Worm (Caenorhabditis elegans) whole organism, early embryonic: Measurements from ENCODE around the gene top-3.

Experiments
- F13C5.2 ChIP-seq: sonication (generic microtip); optimal IDR thresholded peaks from 2 replicates; lab custom pipeline; 2017; ENCODE audit warnings: mild to moderate bottlenecking, missing genetic modification characterization, inconsistent platforms, missing compliant biosample characterization
- aly-1 ChIP-seq: sonication (generic microtip); optimal IDR thresholded peaks from 2 replicates; lab custom pipeline; 2016; ENCODE audit warnings: missing genetic modification characterization, missing compliant biosample characterization
- ama-1 ChIP-seq: fragments of 150-350 bp; optimal IDR thresholded peaks from 2 replicates; lab custom pipeline; 2014
- ceh-13 ChIP-seq: fragments of 200-800 bp; sonication (Bioruptor generic); optimal IDR thresholded peaks from 2 replicates; lab custom pipeline; 2018; ENCODE audit warnings: mild to moderate bottlenecking, missing genetic modification characterization, missing compliant biosample characterization
- ceh-36 ChIP-seq: sonication (generic microtip); optimal IDR thresholded peaks from 2 replicates; lab custom pipeline; 2016; ENCODE audit warnings: missing genetic modification characterization, inconsistent platforms, missing compliant biosample characterization
- ets-7 ChIP-seq: sonication (generic microtip); optimal IDR thresholded peaks from 2 replicates; lab custom pipeline; 2016; ENCODE audit warnings: missing genotype, missing genetic modification characterization, missing compliant biosample characterization
- flt-1 ChIP-seq: fragments of 200-800 bp; sonication (Bioruptor generic); IDR thresholded peaks from 2 replicates; pipeline ENCODE4 v1.3.6; 2022; ENCODE audit warnings: missing genetic modification characterization, missing compliant biosample characterization
- hmbx-1 ChIP-seq: sonication (generic microtip); optimal IDR thresholded peaks from 2 replicates; lab custom pipeline; 2016; ENCODE audit warnings: mild to moderate bottlenecking, missing genetic modification characterization, missing compliant biosample characterization
- hmg-4 ChIP-seq: fragments of 200-800 bp; sonication (Bioruptor generic); optimal IDR thresholded peaks from 2 replicates; lab custom pipeline; 2018; ENCODE audit warnings: mild to moderate bottlenecking, missing genetic modification characterization, missing compliant biosample characterization
- hnd-1 ChIP-seq: sonication (generic microtip); optimal IDR thresholded peaks from 2 replicates; lab custom pipeline; 2016; ENCODE audit warnings: missing genetic modification characterization, missing compliant biosample characterization
- pes-1 ChIP-seq: fragments of 200-800 bp; sonication (Bioruptor generic); IDR thresholded peaks from 2 replicates; pipeline ENCODE4 v1.3.6; 2022; ENCODE audit warnings: missing genetic modification reagents, missing genetic modification characterization, missing compliant biosample characterization
- scrt-1 ChIP-seq: fragments of 200-800 bp; sonication (Bioruptor generic); IDR thresholded peaks from 2 replicates; pipeline ENCODE4 v1.3.6; 2022; ENCODE audit warnings: missing genetic modification characterization, missing compliant biosample characterization
- tbx-11 ChIP-seq: fragments of 200-800 bp; sonication (Bioruptor generic); IDR thresholded peaks from 2 replicates; pipeline ENCODE4 v1.3.6; 2022; ENCODE audit warnings: missing genetic modification characterization, missing compliant biosample characterization
- tra-4 ChIP-seq: sonication (generic microtip); optimal IDR thresholded peaks from 2 replicates; lab custom pipeline; 2017; ENCODE audit warnings: missing genetic modification characterization, missing compliant biosample characterization

DNA sequence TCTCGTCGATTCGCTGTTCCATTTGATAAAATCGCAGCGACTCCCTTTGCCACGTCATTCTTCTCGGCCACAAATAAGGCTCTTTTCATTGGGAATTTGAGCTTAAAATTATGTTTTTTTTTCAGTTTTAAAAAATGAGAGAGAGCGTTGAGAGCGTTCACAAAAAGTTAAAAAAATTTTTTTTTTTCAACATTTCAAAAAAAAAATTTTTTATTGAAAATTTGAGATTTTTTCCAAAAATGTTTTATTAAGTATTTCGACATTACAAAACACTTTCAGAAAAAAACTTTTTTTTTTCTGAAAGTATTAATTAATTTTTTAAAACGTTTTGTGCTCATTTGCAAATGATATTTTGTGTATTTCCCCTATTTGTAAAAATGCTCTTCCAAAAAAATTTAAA is at the start of gene top-3:
- TF ChIP-seq aly-1 (tag; lab: Kevin White, UChicago) (no peak), ets-7 (tag; lab: Kevin White, UChicago) (no peak), tra-4 (tag; lab: Kevin White, UChicago) (no peak), hnd-1 (no peak), tbx-11 (GFP tag; lab: Robert Waterston, UW) (no peak), ceh-36 (no peak), flt-1 (GFP tag; lab: Robert Waterston, UW) (no peak), ama-1 (lab: Kevin White, UChicago) (no peak), hmg-4 (GFP tag; lab: Kevin White, UChicago) (no peak), pes-1 (no peak), F13C5.2 (tag; lab: Kevin White, UChicago) (no peak), scrt-1 (GFP tag; lab: Robert Waterston, UW) (no peak), ceh-13 (GFP tag; lab: Kevin White, UChicago) (no peak), hmbx-1 (tag; lab: Kevin White, UChicago) (no peak)
